Fruit fly (Drosophila melanogaster): ENCODE measurements around the gene mrva.
A peak's percentile ranks its signal among the peaks of the same experiment; 100 is the strongest.

Gene mrva

DNA sequence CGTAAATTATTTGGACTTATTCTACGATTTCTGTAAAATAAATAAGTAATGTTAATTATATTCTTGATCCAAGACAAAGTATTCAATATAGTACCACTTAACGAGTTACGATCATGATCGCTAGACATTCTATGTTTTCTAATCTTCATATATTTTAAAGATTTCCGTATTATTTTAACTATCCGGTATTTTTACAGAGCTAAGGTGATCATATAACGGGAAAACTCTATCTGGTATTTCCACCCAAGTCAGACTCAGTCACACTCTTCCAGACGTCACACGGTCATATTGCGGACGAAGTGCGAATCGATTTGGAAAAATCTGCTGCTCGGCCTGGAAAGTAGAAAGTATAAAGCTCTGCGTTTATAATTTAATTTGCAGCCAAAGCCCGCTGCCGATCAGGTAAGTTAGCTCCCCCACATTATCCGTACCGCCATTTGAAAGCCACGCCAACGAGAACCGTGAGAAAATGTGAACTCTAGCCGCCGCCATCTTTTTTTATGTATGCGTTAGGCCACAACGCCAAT lies 10.6 kb upstream of the mrva start, which contains the start of the genes lark and eco:
lark (plus strand) TSS at position 51 of the 527 bp plus-strand sequence.
eco (minus strand) TSS at position 125 of the 527 bp plus-strand sequence.
- TF ChIP-seq Hr83 (GFP tag; optimal IDR thresholded peaks at IDR 0.05; ENCODE audit: poor library complexity, severe bottlenecking) (peak; percentile 12), Rel (GFP tag; optimal IDR thresholded peaks at IDR 0.05) (no peak), Rel (tag; optimal IDR thresholded peaks at IDR 0.05) (peak; percentile 20), ey (GFP tag; optimal IDR thresholded peaks at IDR 0.05) (no peak), jim (GFP tag; optimal IDR thresholded peaks at IDR 0.05) (no peak), Sp1 (GFP tag; optimal IDR thresholded peaks at IDR 0.05) (peak; percentile 26), Hnf4 (GFP tag; optimal IDR thresholded peaks at IDR 0.05) (no peak)

DNA sequence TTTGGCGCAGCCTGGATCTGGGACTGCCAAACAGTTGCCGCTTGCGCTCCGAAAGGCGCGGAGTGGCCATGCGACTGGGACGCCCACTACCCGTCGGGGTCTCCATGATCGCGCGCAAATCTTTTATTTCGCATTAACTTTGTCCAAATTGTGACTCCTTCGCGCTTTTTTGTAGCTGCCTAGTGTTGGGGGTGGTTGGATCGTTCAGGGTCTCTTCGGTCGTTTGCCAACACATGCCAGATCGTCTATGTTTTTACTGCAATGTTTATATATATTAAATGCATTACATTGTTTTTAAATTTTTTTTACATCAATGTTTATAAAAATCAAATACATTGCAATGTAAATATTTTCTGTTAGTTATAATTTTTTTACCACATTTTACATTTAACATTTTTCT lies 10.1 kb upstream of the mrva start:
- TF ChIP-seq fru (GFP tag; optimal IDR thresholded peaks at IDR 0.05) = no peak
- TF ChIP-seq CrebA (GFP tag; optimal IDR thresholded peaks at IDR 0.05; ENCODE audit: borderline replicate concordance) = no peak
- peak; percentile 6 for TF ChIP-seq HLH106 (tag; optimal IDR thresholded peaks at IDR 0.05)
- peak; percentile 63 for TF ChIP-seq rgr (GFP tag; optimal IDR thresholded peaks at IDR 0.05)
- TF ChIP-seq tai (GFP tag; optimal IDR thresholded peaks at IDR 0.05) = no peak
- TF ChIP-seq CG9705 (GFP tag; optimal IDR thresholded peaks at IDR 0.05) = peak; percentile 7
- TF ChIP-seq sv (GFP tag; optimal IDR thresholded peaks at IDR 0.05) = no peak
- TF ChIP-seq Abd-B (GFP tag; optimal IDR thresholded peaks at IDR 0.05) = no peak
- TF ChIP-seq foxo (GFP tag; optimal IDR thresholded peaks at IDR 0.05) = no peak
- TF ChIP-seq Hnf4 (GFP tag; optimal IDR thresholded peaks at IDR 0.05) = no peak
- peak; percentile 12 for TF ChIP-seq OdsH (GFP tag; optimal IDR thresholded peaks at IDR 0.05)

- TF ChIP-seq jim (GFP tag; optimal IDR thresholded peaks at IDR 0.05) (no peak), GATAd (GFP tag; optimal IDR thresholded peaks at IDR 0.05) (no peak), CrebA (GFP tag; optimal IDR thresholded peaks at IDR 0.05; ENCODE audit: borderline replicate concordance) (no peak), Sp1 (GFP tag; optimal IDR thresholded peaks at IDR 0.05) (peak; percentile 17), rgr (GFP tag; optimal IDR thresholded peaks at IDR 0.05) (peak; percentile 62), lola (GFP tag; optimal IDR thresholded peaks at IDR 0.05) (no peak), sv (GFP tag; optimal IDR thresholded peaks at IDR 0.05) (peak; percentile 2), brk (GFP tag; optimal IDR thresholded peaks at IDR 0.05) (no peak), br (GFP tag; optimal IDR thresholded peaks at IDR 0.05) (no peak), Hr83 (GFP tag; optimal IDR thresholded peaks at IDR 0.05; ENCODE audit: poor library complexity, severe bottlenecking) (peak; percentile 53), foxo (GFP tag; optimal IDR thresholded peaks at IDR 0.05) (no peak), tai (GFP tag; optimal IDR thresholded peaks at IDR 0.05) (no peak), dmrt93B (GFP tag; optimal IDR thresholded peaks at IDR 0.05) (no peak), CG32264 (GFP tag; optimal IDR thresholded peaks at IDR 0.05) (no peak), Abd-B (GFP tag; optimal IDR thresholded peaks at IDR 0.05) (no peak), Rel (GFP tag; optimal IDR thresholded peaks at IDR 0.05) (no peak), Rel (tag; optimal IDR thresholded peaks at IDR 0.05) (peak; percentile 2), OdsH (GFP tag; optimal IDR thresholded peaks at IDR 0.05) (no peak), Myc (optimal IDR thresholded peaks at IDR 0.05) (no peak)
These were observed 6.3 kb upstream of the mrva start, which contains the start of the genes wrm1 and wrm2 for dm6 chr3L:7334990-7335389. Gene wrm1, minus strand, starts transcription at chr3L:7335226. Gene wrm2, minus strand, starts transcription at chr3L:7335226.

- TF ChIP-seq tai (GFP tag; optimal IDR thresholded peaks at IDR 0.05) (no peak), woc (GFP tag; optimal IDR thresholded peaks at IDR 0.05) (no peak), Dif (GFP tag; optimal IDR thresholded peaks at IDR 0.05; ENCODE audit: partially characterized antibody) (no peak)
These were observed 2.0 kb downstream of the mrva start for dm6 chr3L:7326676-7327075.

DNA sequence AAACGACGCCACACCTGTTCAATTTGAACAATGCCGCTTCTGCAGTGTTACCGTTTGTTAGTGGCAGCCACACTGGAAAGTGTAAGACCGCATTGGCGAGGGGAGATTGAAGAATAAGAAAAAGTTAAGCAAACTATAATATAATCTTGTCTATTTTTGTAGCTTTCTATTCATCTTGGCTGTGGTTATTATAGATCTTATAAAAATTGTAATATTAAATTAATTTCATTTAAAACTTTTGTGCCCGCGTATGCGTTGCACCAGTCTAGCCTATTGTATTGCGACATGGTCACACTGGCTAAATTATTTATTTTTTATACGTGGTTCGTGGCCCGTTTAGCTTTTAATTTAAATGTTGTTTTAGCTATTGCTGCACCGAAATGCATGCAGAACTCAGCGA lies 5.3 kb downstream of the mrva start, which contains the start of the genes RhoGEF4 and Rint1:
RhoGEF4 (minus strand) TSS at position 64 of the 400 bp plus-strand sequence.
Rint1 (plus strand) TSS at position 272 of the 400 bp plus-strand sequence.
- TF ChIP-seq OdsH (GFP tag; optimal IDR thresholded peaks at IDR 0.05) (peak; percentile 27), Jra (GFP tag; optimal IDR thresholded peaks at IDR 0.05) (no peak), CrebA (GFP tag; optimal IDR thresholded peaks at IDR 0.05; ENCODE audit: borderline replicate concordance) (no peak), HLH106 (tag; optimal IDR thresholded peaks at IDR 0.05) (peak; percentile 60), woc (GFP tag; optimal IDR thresholded peaks at IDR 0.05) (peak; percentile 47), dsf (GFP tag; optimal IDR thresholded peaks at IDR 0.05; ENCODE audit: borderline replicate concordance) (peak; percentile 17), brk (GFP tag; optimal IDR thresholded peaks at IDR 0.05) (no peak), lola (GFP tag; optimal IDR thresholded peaks at IDR 0.05) (no peak), Hr78 (GFP tag; optimal IDR thresholded peaks at IDR 0.05) (no peak), sage (GFP tag; optimal IDR thresholded peaks at IDR 0.05) (no peak), Dif (GFP tag; optimal IDR thresholded peaks at IDR 0.05; ENCODE audit: partially characterized antibody) (no peak), CG32264 (GFP tag; optimal IDR thresholded peaks at IDR 0.05) (no peak), N (GFP tag; optimal IDR thresholded peaks at IDR 0.05) (no peak), jim (GFP tag; optimal IDR thresholded peaks at IDR 0.05) (no peak), Sp1 (GFP tag; optimal IDR thresholded peaks at IDR 0.05) (peak; percentile 48), Myc (optimal IDR thresholded peaks at IDR 0.05) (peak; percentile 54), sv (GFP tag; optimal IDR thresholded peaks at IDR 0.05) (peak; percentile 69), Abd-B (GFP tag; optimal IDR thresholded peaks at IDR 0.05) (no peak), Dfd (GFP tag; optimal IDR thresholded peaks at IDR 0.05) (no peak), h (GFP tag; optimal IDR thresholded peaks at IDR 0.05) (peak; percentile 55), GATAd (GFP tag; optimal IDR thresholded peaks at IDR 0.05) (no peak), CG9705 (GFP tag; optimal IDR thresholded peaks at IDR 0.05) (no peak), Hr83 (GFP tag; optimal IDR thresholded peaks at IDR 0.05; ENCODE audit: poor library complexity, severe bottlenecking) (no peak), ey (GFP tag; optimal IDR thresholded peaks at IDR 0.05) (peak; percentile 26), psq (GFP tag; optimal IDR thresholded peaks at IDR 0.05) (peak; percentile 40), dl (GFP tag; optimal IDR thresholded peaks at IDR 0.05; ENCODE audit: insufficient read depth in 1 of 2, partially characterized antibody in 2 of 2) (no peak), foxo (GFP tag; optimal IDR thresholded peaks at IDR 0.05) (peak in 1 of 2 experiments; percentile 72), br (GFP tag; optimal IDR thresholded peaks at IDR 0.05) (no peak), dmrt93B (GFP tag; optimal IDR thresholded peaks at IDR 0.05) (no peak), tai (GFP tag; optimal IDR thresholded peaks at IDR 0.05) (no peak), Rel (GFP tag; optimal IDR thresholded peaks at IDR 0.05) (no peak), Rel (tag; optimal IDR thresholded peaks at IDR 0.05) (no peak), Hnf4 (GFP tag; optimal IDR thresholded peaks at IDR 0.05) (no peak), rgr (GFP tag; optimal IDR thresholded peaks at IDR 0.05) (peak; percentile 63)
